Fruit fly (Drosophila melanogaster) whole organism, prepupa: Measurements from ENCODE around the gene PGRP-SB1.

Experiments used
- Blimp-1 ChIP-seq: fragments of 200-800 bp; sonication (Bioruptor generic); optimal IDR thresholded peaks from 3 replicates; lab custom pipeline; 2017; ENCODE audit warnings: missing biosample characterization, missing genetic modification characterization, mild to moderate bottlenecking, moderate library complexity, missing genetic modification reagents
- CG10669 ChIP-seq: fragments of 200-800 bp; sonication (Bioruptor generic); optimal IDR thresholded peaks from 3 replicates; lab custom pipeline; 2018; ENCODE audit warnings: missing biosample characterization, mild to moderate bottlenecking, missing genetic modification characterization, moderate library complexity
- CG11294 ChIP-seq: fragments of 200-800 bp; sonication (Bioruptor generic); IDR thresholded peaks from 2 replicates; pipeline ENCODE4 v1.3.6; 2022; ENCODE audit warnings: missing biosample characterization, missing genetic modification characterization
- CG11762 ChIP-seq: fragments of 200-800 bp; sonication (Bioruptor generic); optimal IDR thresholded peaks from 3 replicates; lab custom pipeline; 2016; ENCODE audit warnings: missing biosample characterization, missing genetic modification characterization; ENCODE audit not compliant: insufficient read depth
- CG11902 ChIP-seq: fragments of 200-800 bp; sonication (Bioruptor generic); optimal IDR thresholded peaks from 3 replicates; lab custom pipeline; 2016; ENCODE audit warnings: missing biosample characterization, missing genetic modification characterization
- CG1621 ChIP-seq: fragments of 200-800 bp; sonication (Bioruptor generic); optimal IDR thresholded peaks from 3 replicates; lab custom pipeline; 2018; ENCODE audit warnings: missing biosample characterization, mild to moderate bottlenecking, missing genetic modification characterization
- CG3032 ChIP-seq: fragments of 200-800 bp; optimal IDR thresholded peaks from 2 replicates; lab custom pipeline; 2019; ENCODE audit warnings: missing biosample characterization, mild to moderate bottlenecking, missing genetic modification characterization, moderate library complexity
- CG31627 ChIP-seq: fragments of 200-800 bp; sonication (Bioruptor generic); optimal IDR thresholded peaks from 3 replicates; lab custom pipeline; 2016; ENCODE audit warnings: missing biosample characterization, missing genetic modification characterization
- CG32006 ChIP-seq: fragments of 200-800 bp; sonication (Bioruptor generic); optimal IDR thresholded peaks from 3 replicates; lab custom pipeline; 2017; ENCODE audit warnings: missing biosample characterization, mild to moderate bottlenecking, missing genetic modification characterization
- CG34406 ChIP-seq: fragments of 200-800 bp; sonication (Bioruptor generic); optimal IDR thresholded peaks from 3 replicates; lab custom pipeline; 2016; ENCODE audit warnings: missing biosample characterization, missing genetic modification characterization
- CG3919 ChIP-seq: fragments of 200-800 bp; sonication (Bioruptor generic); optimal IDR thresholded peaks from 3 replicates; lab custom pipeline; 2016; ENCODE audit warnings: missing biosample characterization, missing genetic modification characterization
- CG4318 ChIP-seq: fragments of 200-800 bp; sonication (Bioruptor generic); optimal IDR thresholded peaks from 3 replicates; lab custom pipeline; 2017; ENCODE audit warnings: missing biosample characterization, mild to moderate bottlenecking, missing genetic modification characterization
- CG6163 ChIP-seq: fragments of 200-800 bp; sonication (Bioruptor generic); IDR thresholded peaks from 3 replicates; pipeline ENCODE4 v1.3.6; 2022; ENCODE audit warnings: missing biosample characterization, missing genetic modification characterization
- CG6276 ChIP-seq: fragments of 200-800 bp; sonication (Bioruptor generic); optimal IDR thresholded peaks from 2 replicates; lab custom pipeline; 2017; ENCODE audit warnings: missing biosample characterization, mild to moderate bottlenecking, missing genetic modification characterization
- CG6792 ChIP-seq: fragments of 200-800 bp; sonication (Bioruptor generic); optimal IDR thresholded peaks from 3 replicates; lab custom pipeline; 2016; ENCODE audit warnings: missing biosample characterization, missing genetic modification characterization
- CG7368 ChIP-seq: fragments of 200-800 bp; sonication (Bioruptor generic); optimal IDR thresholded peaks from 3 replicates; lab custom pipeline; 2016; ENCODE audit warnings: missing biosample characterization, missing genetic modification characterization
- CG8119 ChIP-seq: fragments of 200-800 bp; sonication (Bioruptor generic); IDR thresholded peaks from 3 replicates; pipeline ENCODE4 v1.3.6; 2022; ENCODE audit warnings: missing biosample characterization, missing genetic modification characterization
- CG8319 ChIP-seq: fragments of 200-800 bp; sonication (Bioruptor generic); optimal IDR thresholded peaks from 3 replicates; lab custom pipeline; 2016; ENCODE audit warnings: missing biosample characterization, missing genetic modification characterization
- Ets21C ChIP-seq: fragments of 200-800 bp; sonication (Bioruptor generic); optimal IDR thresholded peaks from 3 replicates; lab custom pipeline; 2016; ENCODE audit warnings: missing biosample characterization, missing genetic modification characterization
- Ets96B ChIP-seq: fragments of 200-800 bp; optimal IDR thresholded peaks from 2 replicates; lab custom pipeline; 2019; ENCODE audit warnings: missing biosample characterization, mild to moderate bottlenecking, missing genetic modification characterization, moderate library complexity
- Gug ChIP-seq: fragments of 200-800 bp; sonication (Bioruptor generic); IDR thresholded peaks from 2 replicates; pipeline ENCODE4 v1.3.6; 2022; ENCODE audit warnings: missing biosample characterization, missing genetic modification characterization
- Hr38 ChIP-seq: sonication (Bioruptor generic); optimal IDR thresholded peaks from 2 replicates; lab custom pipeline; 2016; ENCODE audit warnings: missing biosample characterization, missing genetic modification characterization
- Hr4 ChIP-seq: fragments of 200-800 bp; sonication (Bioruptor generic); optimal IDR thresholded peaks from 3 replicates; lab custom pipeline; 2016; ENCODE audit warnings: missing biosample characterization, missing genetic modification characterization
- Lpt ChIP-seq: fragments of 200-800 bp; sonication (Bioruptor generic); optimal IDR thresholded peaks from 3 replicates; lab custom pipeline; 2016; ENCODE audit warnings: missing biosample characterization, missing genetic modification characterization
- Met ChIP-seq: fragments of 200-800 bp; sonication (Bioruptor generic); optimal IDR thresholded peaks from 3 replicates; lab custom pipeline; 2016; ENCODE audit warnings: missing biosample characterization, missing genetic modification characterization
- OdsH ChIP-seq: fragments of 200-800 bp; sonication (Bioruptor generic); optimal IDR thresholded peaks from 3 replicates; lab custom pipeline; 2016; ENCODE audit warnings: missing biosample characterization, missing genetic modification characterization
- Smox ChIP-seq: fragments of 200-800 bp; sonication (Bioruptor generic); optimal IDR thresholded peaks from 3 replicates; lab custom pipeline; 2016; ENCODE audit warnings: missing biosample characterization, missing genetic modification characterization
- Sox102F ChIP-seq: fragments of 200-800 bp; sonication (Bioruptor generic); optimal IDR thresholded peaks from 2 replicates; lab custom pipeline; 2016; ENCODE audit warnings: missing biosample characterization, mild to moderate bottlenecking, missing genetic modification characterization
- Sox14 ChIP-seq: fragments of 200-800 bp; sonication (Bioruptor generic); optimal IDR thresholded peaks from 3 replicates; lab custom pipeline; 2016; ENCODE audit warnings: missing biosample characterization, missing genetic modification characterization
- achi ChIP-seq: fragments of 200-800 bp; sonication (Bioruptor generic); optimal IDR thresholded peaks from 3 replicates; lab custom pipeline; 2016; ENCODE audit warnings: missing biosample characterization, missing genetic modification characterization
- dac ChIP-seq: fragments of 200-800 bp; sonication (Bioruptor generic); optimal IDR thresholded peaks from 2 replicates; lab custom pipeline; 2017; ENCODE audit warnings: missing biosample characterization, mild to moderate bottlenecking, missing genetic modification characterization
- dsx ChIP-seq: fragments of 200-800 bp; optimal IDR thresholded peaks from 3 replicates; lab custom pipeline; 2019; ENCODE audit warnings: missing biosample characterization, mild to moderate bottlenecking, missing genetic modification characterization, moderate library complexity; ENCODE audit not compliant: poor library complexity, severe bottlenecking
- eg ChIP-seq: fragments of 200-800 bp; sonication (Bioruptor generic); IDR thresholded peaks from 3 replicates; pipeline ENCODE4 v1.3.6; 2022; ENCODE audit warnings: missing biosample characterization, missing genetic modification characterization
- esn ChIP-seq: fragments of 200-800 bp; sonication (Bioruptor generic); optimal IDR thresholded peaks from 2 replicates; lab custom pipeline; 2016; ENCODE audit warnings: missing biosample characterization, mild to moderate bottlenecking, missing genetic modification characterization, moderate library complexity
- fd59A ChIP-seq: fragments of 200-800 bp; sonication (Bioruptor generic); optimal IDR thresholded peaks from 2 replicates; lab custom pipeline; 2017; ENCODE audit warnings: missing biosample characterization, mild to moderate bottlenecking, missing genetic modification characterization, missing genetic modification reagents
- fkh ChIP-seq: fragments of 200-800 bp; sonication (Bioruptor generic); optimal IDR thresholded peaks from 3 replicates; lab custom pipeline; 2017; ENCODE audit warnings: missing biosample characterization, mild to moderate bottlenecking, missing genetic modification characterization, moderate library complexity
- lz ChIP-seq: fragments of 200-800 bp; sonication (Bioruptor generic); optimal IDR thresholded peaks from 3 replicates; lab custom pipeline; 2016; ENCODE audit warnings: missing biosample characterization, missing genetic modification characterization
- net ChIP-seq: fragments of 200-800 bp; sonication (Bioruptor generic); optimal IDR thresholded peaks from 3 replicates; lab custom pipeline; 2016; ENCODE audit warnings: missing biosample characterization, missing genetic modification characterization
- pdm3 ChIP-seq: fragments of 200-800 bp; sonication (Bioruptor generic); optimal IDR thresholded peaks from 3 replicates; lab custom pipeline; 2016; ENCODE audit warnings: missing biosample characterization, missing genetic modification characterization
- svp ChIP-seq: fragments of 200-800 bp; sonication (Bioruptor generic); peaks from one replicate; lab custom pipeline; 2016; ENCODE audit warnings: missing biosample characterization, missing genetic modification characterization
- topi ChIP-seq: fragments of 200-800 bp; sonication (Bioruptor generic); optimal IDR thresholded peaks from 3 replicates; lab custom pipeline; 2016; ENCODE audit warnings: missing biosample characterization, missing genetic modification characterization
- vri ChIP-seq: fragments of 200-800 bp; sonication (Bioruptor generic); optimal IDR thresholded peaks from 3 replicates; lab custom pipeline; 2016; ENCODE audit warnings: missing biosample characterization, mild to moderate bottlenecking, missing genetic modification characterization

The PGRP-SB1 gene

DNA sequence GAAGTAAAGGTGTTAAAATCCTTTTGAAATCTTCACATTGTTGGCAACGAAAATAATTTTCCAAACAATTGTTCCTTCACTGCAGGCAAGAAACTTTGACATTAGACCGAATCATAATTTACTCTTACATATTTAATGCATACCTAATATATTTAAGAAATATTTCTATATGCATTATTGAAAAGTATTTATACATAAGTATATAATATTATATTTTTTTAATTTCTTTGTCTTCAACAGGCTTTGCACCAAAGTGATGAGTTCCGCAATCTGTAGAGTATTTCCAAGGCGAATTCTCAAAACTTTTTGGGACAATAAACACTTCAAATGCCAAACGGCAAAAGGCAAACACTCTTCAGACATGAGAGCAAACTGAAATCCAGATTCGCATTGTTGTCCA lies 30.7 kb downstream of the PGRP-SB1 start (continued):
- TF ChIP-seq Sox102F (GFP tag; lab: Kevin White, UChicago) (peak; percentile 18), CG1621 (no peak), CG6163 (peak; percentile 22; the same call in 1 of the 3 replicates), dsx (GFP tag; lab: Kevin White, UChicago) (no peak), Ets96B (no peak), Blimp-1 (GFP tag; lab: Kevin White, UChicago) (no peak), svp (GFP tag; lab: Kevin White, UChicago) (no peak), achi (GFP tag; lab: Kevin White, UChicago) (peak; percentile 39), fd59A (GFP tag; lab: Kevin White, UChicago) (no peak), Gug (GFP tag; lab: Robert Waterston, UW) (no peak), CG11762 (no peak), CG10669 (GFP tag; lab: Kevin White, UChicago) (no peak), CG3032 (tag; lab: Kevin White, UChicago) (no peak), CG11294 (GFP tag; lab: Robert Waterston, UW) (no peak), net (GFP tag; lab: Kevin White, UChicago) (no peak), vri (no peak), CG4318 (GFP tag; lab: Kevin White, UChicago) (no peak), pdm3 (GFP tag; lab: Kevin White, UChicago) (peak; percentile 5), Lpt (GFP tag; lab: Kevin White, UChicago) (no peak), CG31627 (GFP tag; lab: Kevin White, UChicago) (no peak), dac (GFP tag; lab: Kevin White, UChicago) (no peak), Ets21C (GFP tag; lab: Kevin White, UChicago) (no peak), eg (GFP tag; lab: Robert Waterston, UW) (peak; percentile 71), Hr38 (GFP tag; lab: Kevin White, UChicago) (no peak), Hr4 (GFP tag; lab: Kevin White, UChicago) (no peak), CG32006 (GFP tag; lab: Kevin White, UChicago) (peak; percentile 57), CG8319 (GFP tag; lab: Kevin White, UChicago) (no peak), CG6792 (no peak), CG3919 (GFP tag; lab: Kevin White, UChicago) (no peak), Met (GFP tag; lab: Kevin White, UChicago) (no peak)

- TF ChIP-seq CG8119 (GFP tag; lab: Robert Waterston, UW) (peak; percentile 39; the same call in 1 of the 3 replicates), CG6792 (no peak), CG3032 (tag; lab: Kevin White, UChicago) (no peak), Sox102F (GFP tag; lab: Kevin White, UChicago) (no peak), achi (GFP tag; lab: Kevin White, UChicago) (no peak), esn (no peak), CG7368 (GFP tag; lab: Kevin White, UChicago) (no peak), fd59A (GFP tag; lab: Kevin White, UChicago) (no peak), Smox (GFP tag; lab: Kevin White, UChicago) (no peak), Blimp-1 (GFP tag; lab: Kevin White, UChicago) (no peak), Sox14 (GFP tag; lab: Kevin White, UChicago) (no peak), CG4318 (GFP tag; lab: Kevin White, UChicago) (no peak), Hr4 (GFP tag; lab: Kevin White, UChicago) (no peak), fkh (GFP tag; lab: Kevin White, UChicago) (no peak), OdsH (no peak), CG3919 (GFP tag; lab: Kevin White, UChicago) (no peak), CG6276 (peak; percentile 14), CG8319 (GFP tag; lab: Kevin White, UChicago) (no peak), CG34406 (GFP tag; lab: Kevin White, UChicago) (no peak), topi (no peak), dac (GFP tag; lab: Kevin White, UChicago) (no peak), CG11902 (GFP tag; lab: Kevin White, UChicago) (no peak), eg (GFP tag; lab: Robert Waterston, UW) (0 out of 3 replicates have a peak, but pooled peaks have one; percentile 16), lz (GFP tag; lab: Kevin White, UChicago) (no peak), net (GFP tag; lab: Kevin White, UChicago) (no peak)
Measured at dm6 chr3L:16695076-16695847, 32.5 kb downstream of the PGRP-SB1 start.
